Fruit fly (Drosophila melanogaster) whole organism, prepupa: ENCODE measurements around the gene Rpn1.

Experiments used
- Blimp-1 ChIP-seq: fragments of 200-800 bp; sonication (Bioruptor generic); optimal IDR thresholded peaks from 3 replicates; lab custom pipeline; 2017; ENCODE audit warnings: missing biosample characterization, missing genetic modification characterization, mild to moderate bottlenecking, moderate library complexity, missing genetic modification reagents
- CG10631 ChIP-seq: fragments of 200-800 bp; sonication (Bioruptor generic); optimal IDR thresholded peaks from 2 replicates; lab custom pipeline; 2016; ENCODE audit warnings: missing biosample characterization, missing genetic modification characterization
- CG10669 ChIP-seq: fragments of 200-800 bp; sonication (Bioruptor generic); optimal IDR thresholded peaks from 3 replicates; lab custom pipeline; 2018; ENCODE audit warnings: missing biosample characterization, mild to moderate bottlenecking, missing genetic modification characterization, moderate library complexity
- CG11294 ChIP-seq: fragments of 200-800 bp; sonication (Bioruptor generic); IDR thresholded peaks from 2 replicates; pipeline ENCODE4 v1.3.6; 2022; ENCODE audit warnings: missing biosample characterization, missing genetic modification characterization
- CG11762 ChIP-seq: fragments of 200-800 bp; sonication (Bioruptor generic); optimal IDR thresholded peaks from 3 replicates; lab custom pipeline; 2016; ENCODE audit warnings: missing biosample characterization, missing genetic modification characterization; ENCODE audit not compliant: insufficient read depth
- CG11902 ChIP-seq: fragments of 200-800 bp; sonication (Bioruptor generic); optimal IDR thresholded peaks from 3 replicates; lab custom pipeline; 2016; ENCODE audit warnings: missing biosample characterization, missing genetic modification characterization
- CG15336 ChIP-seq: fragments of 200-800 bp; sonication (Bioruptor generic); IDR thresholded peaks from 2 replicates; pipeline ENCODE4 v1.3.6; 2022; ENCODE audit warnings: missing biosample characterization, missing genetic modification characterization
- CG16779 ChIP-seq: fragments of 200-800 bp; sonication (Bioruptor generic); optimal IDR thresholded peaks from 3 replicates; lab custom pipeline; 2017; ENCODE audit warnings: missing biosample characterization, mild to moderate bottlenecking, missing genetic modification characterization
- CG3032 ChIP-seq: fragments of 200-800 bp; optimal IDR thresholded peaks from 2 replicates; lab custom pipeline; 2019; ENCODE audit warnings: missing biosample characterization, mild to moderate bottlenecking, missing genetic modification characterization, moderate library complexity
- CG31627 ChIP-seq: fragments of 200-800 bp; sonication (Bioruptor generic); optimal IDR thresholded peaks from 3 replicates; lab custom pipeline; 2016; ENCODE audit warnings: missing biosample characterization, missing genetic modification characterization
- CG32006 ChIP-seq: fragments of 200-800 bp; sonication (Bioruptor generic); optimal IDR thresholded peaks from 3 replicates; lab custom pipeline; 2017; ENCODE audit warnings: missing biosample characterization, mild to moderate bottlenecking, missing genetic modification characterization
- CG4318 ChIP-seq: fragments of 200-800 bp; sonication (Bioruptor generic); optimal IDR thresholded peaks from 3 replicates; lab custom pipeline; 2017; ENCODE audit warnings: missing biosample characterization, mild to moderate bottlenecking, missing genetic modification characterization
- CG6163 ChIP-seq: fragments of 200-800 bp; sonication (Bioruptor generic); IDR thresholded peaks from 3 replicates; pipeline ENCODE4 v1.3.6; 2022; ENCODE audit warnings: missing biosample characterization, missing genetic modification characterization
- CG6276 ChIP-seq: fragments of 200-800 bp; sonication (Bioruptor generic); optimal IDR thresholded peaks from 2 replicates; lab custom pipeline; 2017; ENCODE audit warnings: missing biosample characterization, mild to moderate bottlenecking, missing genetic modification characterization
- CG6854 ChIP-seq: fragments of 200-800 bp; sonication (Bioruptor generic); optimal IDR thresholded peaks from 2 replicates; lab custom pipeline; 2017; ENCODE audit warnings: missing biosample characterization, mild to moderate bottlenecking, missing genetic modification characterization
- CG7368 ChIP-seq: fragments of 200-800 bp; sonication (Bioruptor generic); optimal IDR thresholded peaks from 3 replicates; lab custom pipeline; 2016; ENCODE audit warnings: missing biosample characterization, missing genetic modification characterization
- CG8119 ChIP-seq: fragments of 200-800 bp; sonication (Bioruptor generic); IDR thresholded peaks from 3 replicates; pipeline ENCODE4 v1.3.6; 2022; ENCODE audit warnings: missing biosample characterization, missing genetic modification characterization
- CG8319 ChIP-seq: fragments of 200-800 bp; sonication (Bioruptor generic); optimal IDR thresholded peaks from 3 replicates; lab custom pipeline; 2016; ENCODE audit warnings: missing biosample characterization, missing genetic modification characterization
- CG9139 ChIP-seq: fragments of 200-800 bp; sonication (Bioruptor generic); optimal IDR thresholded peaks from 3 replicates; lab custom pipeline; 2017; ENCODE audit warnings: missing biosample characterization, mild to moderate bottlenecking, missing genetic modification characterization
- Eip78C ChIP-seq: fragments of 200-800 bp; sonication (Bioruptor generic); peaks from one replicate; lab custom pipeline; 2016; ENCODE audit warnings: missing biosample characterization, missing genetic modification characterization
- Ets21C ChIP-seq: fragments of 200-800 bp; sonication (Bioruptor generic); optimal IDR thresholded peaks from 3 replicates; lab custom pipeline; 2016; ENCODE audit warnings: missing biosample characterization, missing genetic modification characterization
- Gug ChIP-seq: fragments of 200-800 bp; sonication (Bioruptor generic); IDR thresholded peaks from 2 replicates; pipeline ENCODE4 v1.3.6; 2022; ENCODE audit warnings: missing biosample characterization, missing genetic modification characterization
- Hr39 ChIP-seq: fragments of 200-800 bp; sonication (Bioruptor generic); optimal IDR thresholded peaks from 2 replicates; lab custom pipeline; 2016; ENCODE audit warnings: missing biosample characterization, missing genetic modification characterization
- Hr4 ChIP-seq: fragments of 200-800 bp; sonication (Bioruptor generic); optimal IDR thresholded peaks from 3 replicates; lab custom pipeline; 2016; ENCODE audit warnings: missing biosample characterization, missing genetic modification characterization
- Lpt ChIP-seq: fragments of 200-800 bp; sonication (Bioruptor generic); optimal IDR thresholded peaks from 3 replicates; lab custom pipeline; 2016; ENCODE audit warnings: missing biosample characterization, missing genetic modification characterization
- Met ChIP-seq: fragments of 200-800 bp; sonication (Bioruptor generic); optimal IDR thresholded peaks from 3 replicates; lab custom pipeline; 2016; ENCODE audit warnings: missing biosample characterization, missing genetic modification characterization
- Sox102F ChIP-seq: fragments of 200-800 bp; sonication (Bioruptor generic); optimal IDR thresholded peaks from 2 replicates; lab custom pipeline; 2016; ENCODE audit warnings: missing biosample characterization, mild to moderate bottlenecking, missing genetic modification characterization
- Sox14 ChIP-seq: fragments of 200-800 bp; sonication (Bioruptor generic); optimal IDR thresholded peaks from 3 replicates; lab custom pipeline; 2016; ENCODE audit warnings: missing biosample characterization, missing genetic modification characterization
- Sox15 ChIP-seq: fragments of 200-800 bp; sonication (Bioruptor generic); optimal IDR thresholded peaks from 3 replicates; lab custom pipeline; 2016; ENCODE audit warnings: missing biosample characterization, missing genetic modification characterization
- achi ChIP-seq: fragments of 200-800 bp; sonication (Bioruptor generic); optimal IDR thresholded peaks from 3 replicates; lab custom pipeline; 2016; ENCODE audit warnings: missing biosample characterization, missing genetic modification characterization
- cyc ChIP-seq: fragments of 200-800 bp; sonication (Bioruptor generic); optimal IDR thresholded peaks from 3 replicates; lab custom pipeline; 2016; ENCODE audit warnings: missing biosample characterization, missing genetic modification characterization
- dac ChIP-seq: fragments of 200-800 bp; sonication (Bioruptor generic); optimal IDR thresholded peaks from 2 replicates; lab custom pipeline; 2017; ENCODE audit warnings: missing biosample characterization, mild to moderate bottlenecking, missing genetic modification characterization
- dsx ChIP-seq: fragments of 200-800 bp; optimal IDR thresholded peaks from 3 replicates; lab custom pipeline; 2019; ENCODE audit warnings: missing biosample characterization, mild to moderate bottlenecking, missing genetic modification characterization, moderate library complexity; ENCODE audit not compliant: poor library complexity, severe bottlenecking
- esn ChIP-seq: fragments of 200-800 bp; sonication (Bioruptor generic); optimal IDR thresholded peaks from 2 replicates; lab custom pipeline; 2016; ENCODE audit warnings: missing biosample characterization, mild to moderate bottlenecking, missing genetic modification characterization, moderate library complexity
- fd59A ChIP-seq: fragments of 200-800 bp; sonication (Bioruptor generic); optimal IDR thresholded peaks from 2 replicates; lab custom pipeline; 2017; ENCODE audit warnings: missing biosample characterization, mild to moderate bottlenecking, missing genetic modification characterization, missing genetic modification reagents
- fd85E ChIP-seq: fragments of 200-800 bp; sonication (Bioruptor generic); optimal IDR thresholded peaks from 3 replicates; lab custom pipeline; 2016; ENCODE audit warnings: missing biosample characterization, missing genetic modification characterization
- fkh ChIP-seq: fragments of 200-800 bp; sonication (Bioruptor generic); optimal IDR thresholded peaks from 3 replicates; lab custom pipeline; 2017; ENCODE audit warnings: missing biosample characterization, mild to moderate bottlenecking, missing genetic modification characterization, moderate library complexity
- net ChIP-seq: fragments of 200-800 bp; sonication (Bioruptor generic); optimal IDR thresholded peaks from 3 replicates; lab custom pipeline; 2016; ENCODE audit warnings: missing biosample characterization, missing genetic modification characterization
- pdm3 ChIP-seq: fragments of 200-800 bp; sonication (Bioruptor generic); optimal IDR thresholded peaks from 3 replicates; lab custom pipeline; 2016; ENCODE audit warnings: missing biosample characterization, missing genetic modification characterization
- salr ChIP-seq, 2 experiments: fragments of 200-800 bp; sonication (Bioruptor generic); optimal IDR thresholded peaks; 3 replicates each; lab custom pipeline; 2016 to 2018; ENCODE audit warnings: missing biosample characterization in 2 of 2, missing genetic modification characterization in 2 of 2, mild to moderate bottlenecking in 1 of 2
- svp ChIP-seq: fragments of 200-800 bp; sonication (Bioruptor generic); peaks from one replicate; lab custom pipeline; 2016; ENCODE audit warnings: missing biosample characterization, missing genetic modification characterization
- topi ChIP-seq: fragments of 200-800 bp; sonication (Bioruptor generic); optimal IDR thresholded peaks from 3 replicates; lab custom pipeline; 2016; ENCODE audit warnings: missing biosample characterization, missing genetic modification characterization
- vri ChIP-seq: fragments of 200-800 bp; sonication (Bioruptor generic); optimal IDR thresholded peaks from 3 replicates; lab custom pipeline; 2016; ENCODE audit warnings: missing biosample characterization, mild to moderate bottlenecking, missing genetic modification characterization

The Rpn1 gene

dm6 chr3L:19922833-19923745, 8.2 kb downstream of the Rpn1 start, which contains the start of gene Pfdn6 (continued):
- TF ChIP-seq svp (GFP tag; lab: Kevin White, UChicago) (no peak), CG11762 (GFP tag; lab: Kevin White, UChicago) (no peak), net (GFP tag; lab: Kevin White, UChicago) (no peak), CG4318 (GFP tag; lab: Kevin White, UChicago) (no peak), Eip78C (GFP tag; lab: Kevin White, UChicago) (peak; percentile 86), CG32006 (GFP tag; lab: Kevin White, UChicago) (peak; percentile 11), Sox15 (GFP tag; lab: Kevin White, UChicago) (peak; percentile 70), CG3032 (tag; lab: Kevin White, UChicago) (peak; percentile 62), CG8319 (no peak), achi (no peak), CG11902 (GFP tag; lab: Kevin White, UChicago) (peak; percentile 68), CG31627 (peak; percentile 78), Blimp-1 (no peak), Lpt (no peak), dac (GFP tag; lab: Kevin White, UChicago) (no peak), Hr39 (peak; percentile 83), fkh (GFP tag; lab: Kevin White, UChicago) (no peak)
- TF ChIP-seq, all 60 proteins: peak for 22

dm6 chr3L:19924771-19925304, 10.0 kb downstream of the Rpn1 start, which contains the start of gene Grasp65:
TSS of gene Grasp65 (plus strand) at chr3L:19924943.
- no peak for TF ChIP-seq CG10669 (GFP tag; lab: Kevin White, UChicago)
- peak; percentile 28; the same call in 1 of the 2 replicates for TF ChIP-seq CG15336
- TF ChIP-seq Hr4 (GFP tag; lab: Kevin White, UChicago): no peak
- no peak for TF ChIP-seq esn (GFP tag; lab: Kevin White, UChicago)
- TF ChIP-seq dsx (GFP tag; lab: Kevin White, UChicago): peak; percentile 38
- TF ChIP-seq topi: no peak
- TF ChIP-seq Eip78C (GFP tag; lab: Kevin White, UChicago): peak; percentile 59
- peak; percentile 52 for TF ChIP-seq CG6854 (GFP tag; lab: Kevin White, UChicago)

dm6 chr3L:19928435-19929011, 13.7 kb downstream of the Rpn1 start, which contains the start of the genes CG8004 and RhoGDI:
TSS of gene CG8004 (minus strand) at chr3L:19928508.
TSS of gene RhoGDI (plus strand) at chr3L:19928743.
- TF ChIP-seq Met (GFP tag; lab: Kevin White, UChicago): peak; percentile 61
- no peak for TF ChIP-seq CG16779
- TF ChIP-seq net (GFP tag; lab: Kevin White, UChicago): peak; percentile 22
- no peak for TF ChIP-seq salr (GFP tag; optimal IDR thresholded peaks at IDR 0.05; lab: Kevin White, UChicago)
- peak; percentile 53 for TF ChIP-seq cyc
- no peak for TF ChIP-seq CG6163 (GFP tag; lab: Robert Waterston, UW)
- no peak for TF ChIP-seq fd85E (GFP tag; lab: Kevin White, UChicago)
- TF ChIP-seq CG11294 (GFP tag; lab: Robert Waterston, UW): no peak
- TF ChIP-seq Lpt: no peak
- peak; percentile 60 for TF ChIP-seq Ets21C (GFP tag; lab: Kevin White, UChicago)
- TF ChIP-seq Sox15 (GFP tag; lab: Kevin White, UChicago): peak; percentile 1
- TF ChIP-seq CG6276 (GFP tag; lab: Kevin White, UChicago): no peak
- TF ChIP-seq Hr39: peak; percentile 69
- no peak for TF ChIP-seq CG4318 (GFP tag; lab: Kevin White, UChicago)
- peak; percentile 64 for TF ChIP-seq esn (GFP tag; lab: Kevin White, UChicago)
- TF ChIP-seq fd59A (GFP tag; lab: Kevin White, UChicago): no peak
- TF ChIP-seq CG10631 (GFP tag; lab: Kevin White, UChicago): peak; percentile 56
- peak; percentile 60 for TF ChIP-seq CG3032 (tag; lab: Kevin White, UChicago)
- TF ChIP-seq vri (GFP tag; lab: Kevin White, UChicago): peak; percentile 96
- no peak for TF ChIP-seq CG7368 (GFP tag; lab: Kevin White, UChicago)
- peak; percentile 7 for TF ChIP-seq CG10669 (GFP tag; lab: Kevin White, UChicago)
- TF ChIP-seq achi: peak; percentile 67
- TF ChIP-seq CG8119 (GFP tag; lab: Robert Waterston, UW): no peak
- peak; percentile 78 for TF ChIP-seq pdm3 (GFP tag; lab: Kevin White, UChicago)
- no peak for TF ChIP-seq Blimp-1
- peak; percentile 89 for TF ChIP-seq Sox14 (GFP tag; lab: Kevin White, UChicago)
- peak; percentile 11 for TF ChIP-seq Sox102F (GFP tag; lab: Kevin White, UChicago)
- no peak for TF ChIP-seq CG9139 (GFP tag; lab: Kevin White, UChicago)
- TF ChIP-seq CG11762 (GFP tag; lab: Kevin White, UChicago): no peak
- no peak for TF ChIP-seq Gug
